Fruit fly (Drosophila melanogaster): ENCODE data around the gene CG14659.

DNA sequence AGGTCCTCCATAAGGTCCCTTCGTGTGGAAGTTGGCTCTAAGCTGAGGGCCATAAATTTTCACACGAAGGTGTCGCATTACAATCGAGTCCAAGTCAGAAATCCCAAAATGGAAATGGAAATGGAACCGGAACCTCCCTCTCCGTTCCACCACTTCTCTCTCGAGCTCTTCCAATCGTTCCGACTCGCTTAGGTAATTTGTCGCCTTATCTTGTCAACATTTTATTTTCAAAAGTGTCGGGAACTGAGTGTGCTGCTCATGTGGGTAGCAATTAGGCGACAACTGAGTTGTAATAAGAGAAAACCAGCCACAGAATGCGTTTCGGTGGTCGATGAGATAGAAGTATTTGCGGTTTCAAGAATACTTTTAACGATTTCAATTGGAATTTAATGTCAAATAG is 9.7 kb upstream of the CG14659 start:
- TF ChIP-seq psq (optimal IDR thresholded peaks at IDR 0.05): no peak
- TF ChIP-seq CG8478 (optimal IDR thresholded peaks at IDR 0.05): no peak
- no peak for TF ChIP-seq pan (optimal IDR thresholded peaks at IDR 0.05)
